Worm (Caenorhabditis elegans) whole organism, young adult: Measurements from ENCODE around the gene max-2.

ENCODE experiments used
- B0035.1 ChIP-seq: sonication (generic microtip); optimal IDR thresholded peaks from 2 replicates; lab custom pipeline; 2016; ENCODE audit warnings: missing genetic modification characterization, mild to moderate bottlenecking, missing compliant biosample characterization, missing genotype, missing genetic modification reagents
- B0261.1 ChIP-seq: sonication (generic microtip); optimal IDR thresholded peaks from 2 replicates; lab custom pipeline; 2016; ENCODE audit warnings: mild to moderate bottlenecking, missing genetic modification characterization, moderate library complexity, missing compliant biosample characterization
- F49E8.2 ChIP-seq: sonication (generic microtip); optimal IDR thresholded peaks from 3 replicates; lab custom pipeline; 2017; ENCODE audit warnings: missing genetic modification characterization, mild to moderate bottlenecking, missing compliant biosample characterization, antibody characterized with exemption, moderate library complexity; ENCODE audit not compliant: insufficient read depth
- F55B11.4 ChIP-seq: sonication (generic microtip); optimal IDR thresholded peaks from 2 replicates; lab custom pipeline; 2016; ENCODE audit warnings: missing compliant biosample characterization, missing genetic modification characterization, borderline replicate concordance; ENCODE audit not compliant: insufficient read depth
- F57C9.4 ChIP-seq: sonication (generic microtip); optimal IDR thresholded peaks from 2 replicates; lab custom pipeline; 2017; ENCODE audit warnings: mild to moderate bottlenecking, missing genetic modification characterization, missing compliant biosample characterization
- K11D2.4 ChIP-seq: fragments of 200-800 bp; sonication (Bioruptor generic); IDR thresholded peaks from 2 replicates; pipeline ENCODE4 v1.3.6; 2022; ENCODE audit warnings: missing genetic modification reagents, missing genetic modification characterization, missing compliant biosample characterization
- K12H6.12 ChIP-seq: fragments of 200-800 bp; sonication (Bioruptor generic); optimal IDR thresholded peaks from 2 replicates; lab custom pipeline; 2018; ENCODE audit warnings: mild to moderate bottlenecking, missing genetic modification characterization, missing compliant biosample characterization
- Y53F4B.3 ChIP-seq: fragments of 200-800 bp; sonication (Bioruptor generic); IDR thresholded peaks from 2 replicates; pipeline ENCODE4 v1.3.6; 2022; ENCODE audit warnings: missing genetic modification reagents, missing genetic modification characterization, missing compliant biosample characterization
- Y53G8AR.9 ChIP-seq: fragments of 200-800 bp; sonication (Bioruptor generic); conservative IDR thresholded peaks from 2 replicates; pipeline ENCODE4 v1.3.6; 2022; ENCODE audit warnings: missing genetic modification reagents, missing genetic modification characterization, missing compliant biosample characterization
- Y56A3A.18 ChIP-seq: fragments of 200-800 bp; sonication (Bioruptor generic); IDR thresholded peaks from 2 replicates; pipeline ENCODE4 v1.3.6; 2022; ENCODE audit warnings: missing genetic modification reagents, missing genetic modification characterization, missing compliant biosample characterization
- Y95B8A.8 ChIP-seq: fragments of 200-800 bp; sonication (Bioruptor generic); IDR thresholded peaks from 2 replicates; pipeline ENCODE4 v1.3.6; 2022; ENCODE audit warnings: missing genetic modification reagents, missing genetic modification characterization, missing compliant biosample characterization
- aptf-3 ChIP-seq: fragments of 200-800 bp; sonication (Bioruptor generic); IDR thresholded peaks from 2 replicates; pipeline ENCODE4 v1.3.6; 2022; ENCODE audit warnings: missing genetic modification characterization, missing compliant biosample characterization
- attf-5 ChIP-seq: fragments of 200-800 bp; sonication (Bioruptor generic); optimal IDR thresholded peaks from 2 replicates; lab custom pipeline; 2018; ENCODE audit warnings: mild to moderate bottlenecking, missing genetic modification characterization, missing compliant biosample characterization
- cebp-2 ChIP-seq: fragments of 200-800 bp; sonication (Bioruptor generic); IDR thresholded peaks from 2 replicates; pipeline ENCODE4 v1.3.6; 2022; ENCODE audit warnings: missing genetic modification characterization, missing compliant biosample characterization
- ceh-27 ChIP-seq: fragments of 200-800 bp; sonication (Bioruptor generic); optimal IDR thresholded peaks from 2 replicates; lab custom pipeline; 2018; ENCODE audit warnings: mild to moderate bottlenecking, missing genetic modification characterization, moderate library complexity, missing compliant biosample characterization
- ceh-40 ChIP-seq: fragments of 200-800 bp; sonication (Bioruptor generic); IDR thresholded peaks from 2 replicates; pipeline ENCODE4 v1.3.6; 2022; ENCODE audit warnings: missing genetic modification characterization, missing compliant biosample characterization
- die-1 ChIP-seq: sonication (generic microtip); optimal IDR thresholded peaks from 2 replicates; lab custom pipeline; 2016; ENCODE audit warnings: missing genotype, mild to moderate bottlenecking, missing genetic modification characterization, missing compliant biosample characterization
- dox-1 ChIP-seq: fragments of 200-800 bp; sonication (Bioruptor generic); IDR thresholded peaks from 2 replicates; pipeline ENCODE4 v1.3.6; 2022; ENCODE audit warnings: missing genetic modification reagents, missing genetic modification characterization, missing compliant biosample characterization
- dpff-1 ChIP-seq: sonication (generic microtip); optimal IDR thresholded peaks from 2 replicates; lab custom pipeline; 2017; ENCODE audit warnings: mild to moderate bottlenecking, missing genetic modification characterization, missing compliant biosample characterization
- dpl-1 ChIP-seq: fragments of 150-350 bp; optimal IDR thresholded peaks from 2 replicates; lab custom pipeline; 2014; ENCODE audit warnings: missing biosample characterization, missing genetic modification reagents, missing genetic modification characterization
- egl-44 ChIP-seq: fragments of 200-800 bp; sonication (Bioruptor generic); IDR thresholded peaks from 2 replicates; pipeline ENCODE4 v1.3.6; 2022; ENCODE audit warnings: missing genetic modification reagents, missing genetic modification characterization, missing compliant biosample characterization
- ets-4 ChIP-seq: fragments of 200-800 bp; sonication (Bioruptor generic); optimal IDR thresholded peaks from 2 replicates; lab custom pipeline; 2018; ENCODE audit warnings: mild to moderate bottlenecking, missing genetic modification characterization, missing compliant biosample characterization
- him-1 ChIP-seq: sonication (generic microtip); optimal IDR thresholded peaks from 2 replicates; lab custom pipeline; 2016; ENCODE audit warnings: missing genotype, missing genetic modification reagents, missing genetic modification characterization, missing compliant biosample characterization
- hlh-26 ChIP-seq: fragments of 200-800 bp; sonication (Bioruptor generic); conservative IDR thresholded peaks from 2 replicates; pipeline ENCODE4 v1.3.6; 2022; ENCODE audit warnings: missing genetic modification reagents, missing genetic modification characterization, missing compliant biosample characterization
- hmg-1.2 ChIP-seq: fragments of 200-800 bp; sonication (Bioruptor generic); IDR thresholded peaks from 2 replicates; pipeline ENCODE4 v1.3.6; 2022; ENCODE audit warnings: missing genetic modification reagents, missing genetic modification characterization, missing compliant biosample characterization
- hmg-20 ChIP-seq: fragments of 200-800 bp; sonication (Bioruptor generic); IDR thresholded peaks from 2 replicates; pipeline ENCODE4 v1.3.6; 2022; ENCODE audit warnings: missing genetic modification reagents, missing genetic modification characterization, missing compliant biosample characterization
- hrde-1 ChIP-seq: sonication (generic microtip); optimal IDR thresholded peaks from 2 replicates; lab custom pipeline; 2016; ENCODE audit warnings: missing genetic modification characterization, mild to moderate bottlenecking, missing compliant biosample characterization, moderate library complexity, missing genotype, missing genetic modification reagents, borderline replicate concordance
- lag-1 ChIP-seq: fragments of 200-800 bp; sonication (Bioruptor generic); IDR thresholded peaks from 2 replicates; pipeline ENCODE4 v1.3.6; 2022; ENCODE audit warnings: missing genetic modification reagents, missing genetic modification characterization, missing compliant biosample characterization
- let-526 ChIP-seq: fragments of 200-800 bp; sonication (Bioruptor generic); IDR thresholded peaks from 2 replicates; pipeline ENCODE4 v1.3.6; 2022; ENCODE audit warnings: missing genetic modification reagents, missing genetic modification characterization, missing compliant biosample characterization
- lin-40 ChIP-seq: sonication (generic microtip); optimal IDR thresholded peaks from 2 replicates; lab custom pipeline; 2016; ENCODE audit warnings: missing genetic modification characterization, mild to moderate bottlenecking, missing compliant biosample characterization, missing genotype, missing genetic modification reagents
- lsl-1 ChIP-seq: fragments of 200-800 bp; sonication (Bioruptor generic); optimal IDR thresholded peaks from 2 replicates; lab custom pipeline; 2018; ENCODE audit warnings: mild to moderate bottlenecking, missing genetic modification characterization, moderate library complexity, missing compliant biosample characterization
- madf-3 ChIP-seq: fragments of 200-800 bp; sonication (Bioruptor generic); IDR thresholded peaks from 2 replicates; pipeline ENCODE4 v1.3.6; 2022; ENCODE audit warnings: missing genetic modification reagents, missing genetic modification characterization, missing compliant biosample characterization
- madf-6 ChIP-seq: fragments of 200-800 bp; sonication (Bioruptor generic); IDR thresholded peaks from 2 replicates; pipeline ENCODE4 v1.3.6; 2022; ENCODE audit warnings: missing genetic modification reagents, missing genetic modification characterization, missing compliant biosample characterization
- mcd-1 ChIP-seq: fragments of 200-800 bp; sonication (Bioruptor generic); IDR thresholded peaks from 2 replicates; pipeline ENCODE4 v1.3.6; 2022; ENCODE audit warnings: missing genetic modification reagents, missing genetic modification characterization, missing compliant biosample characterization
- nhr-80 ChIP-seq: sonication (generic microtip); optimal IDR thresholded peaks from 2 replicates; lab custom pipeline; 2016; ENCODE audit warnings: missing genetic modification characterization, missing compliant biosample characterization
- rcor-1 ChIP-seq: fragments of 200-800 bp; sonication (Bioruptor generic); IDR thresholded peaks from 2 replicates; pipeline ENCODE4 v1.3.6; 2022; ENCODE audit warnings: missing genetic modification reagents, missing genetic modification characterization, missing compliant biosample characterization
- repo-1 ChIP-seq: sonication (generic microtip); optimal IDR thresholded peaks from 2 replicates; lab custom pipeline; 2017; ENCODE audit warnings: mild to moderate bottlenecking, missing genetic modification characterization, missing compliant biosample characterization
- sdz-38 ChIP-seq: sonication (generic microtip); optimal IDR thresholded peaks from 2 replicates; lab custom pipeline; 2016; ENCODE audit warnings: missing genotype, missing genetic modification characterization, missing compliant biosample characterization
- sptf-2 ChIP-seq: fragments of 200-800 bp; sonication (Bioruptor generic); optimal IDR thresholded peaks from 2 replicates; lab custom pipeline; 2018; ENCODE audit warnings: mild to moderate bottlenecking, missing genetic modification characterization, missing compliant biosample characterization
- tlf-1 ChIP-seq: fragments of 200-800 bp; sonication (Bioruptor generic); optimal IDR thresholded peaks from 2 replicates; lab custom pipeline; 2018; ENCODE audit warnings: mild to moderate bottlenecking, missing genetic modification characterization, missing compliant biosample characterization
- unc-62 ChIP-seq: fragments of 150-350 bp; optimal IDR thresholded peaks from 2 replicates; lab custom pipeline; 2014; ENCODE audit warnings: missing biosample characterization, missing genetic modification reagents, missing genetic modification characterization
- zim-3 ChIP-seq: sonication (generic microtip); optimal IDR thresholded peaks from 2 replicates; lab custom pipeline; 2017; ENCODE audit warnings: mild to moderate bottlenecking, missing genetic modification characterization, moderate library complexity, missing compliant biosample characterization
- ztf-26 ChIP-seq: sonication (generic microtip); optimal IDR thresholded peaks from 2 replicates; lab custom pipeline; 2017; ENCODE audit warnings: missing genetic modification characterization, missing compliant biosample characterization
- ztf-6 ChIP-seq: fragments of 200-800 bp; sonication (Bioruptor generic); IDR thresholded peaks from 2 replicates; pipeline ENCODE4 v1.3.6; 2022; ENCODE audit warnings: missing genetic modification reagents, missing genetic modification characterization, missing compliant biosample characterization

Gene max-2

DNA sequence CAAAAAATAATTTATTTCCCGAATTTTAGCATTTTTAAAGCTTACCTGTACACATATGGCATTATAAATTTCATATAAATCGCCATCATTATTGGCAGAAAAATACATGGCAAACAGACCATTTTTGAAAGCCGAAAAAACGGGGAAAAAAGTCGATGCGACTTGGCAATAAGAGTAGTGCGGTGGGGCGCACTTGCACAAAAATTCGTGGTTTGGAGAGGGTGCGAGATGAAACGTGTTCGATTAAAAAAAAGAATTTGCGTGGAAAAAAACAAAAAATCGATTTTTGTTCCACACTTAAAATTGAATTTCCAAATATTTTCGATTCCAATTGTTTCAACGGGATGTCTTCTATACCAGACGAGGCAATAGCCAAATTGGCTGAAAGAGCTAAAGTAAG lies 11.1 kb upstream of the max-2 start, which contains the start of gene F18A11.3 (continued):
- TF ChIP-seq attf-5 (peak; percentile 40), die-1 (tag; lab: Kevin White, UChicago) (no peak), dox-1 (no peak), ztf-6 (GFP tag; lab: Robert Waterston, UW) (no peak), tlf-1 (GFP tag; lab: Kevin White, UChicago) (no peak), ceh-40 (GFP tag; lab: Robert Waterston, UW) (no peak), ets-4 (no peak), Y53F4B.3 (no peak), mcd-1 (GFP tag; lab: Robert Waterston, UW) (peak; percentile 80)

DNA sequence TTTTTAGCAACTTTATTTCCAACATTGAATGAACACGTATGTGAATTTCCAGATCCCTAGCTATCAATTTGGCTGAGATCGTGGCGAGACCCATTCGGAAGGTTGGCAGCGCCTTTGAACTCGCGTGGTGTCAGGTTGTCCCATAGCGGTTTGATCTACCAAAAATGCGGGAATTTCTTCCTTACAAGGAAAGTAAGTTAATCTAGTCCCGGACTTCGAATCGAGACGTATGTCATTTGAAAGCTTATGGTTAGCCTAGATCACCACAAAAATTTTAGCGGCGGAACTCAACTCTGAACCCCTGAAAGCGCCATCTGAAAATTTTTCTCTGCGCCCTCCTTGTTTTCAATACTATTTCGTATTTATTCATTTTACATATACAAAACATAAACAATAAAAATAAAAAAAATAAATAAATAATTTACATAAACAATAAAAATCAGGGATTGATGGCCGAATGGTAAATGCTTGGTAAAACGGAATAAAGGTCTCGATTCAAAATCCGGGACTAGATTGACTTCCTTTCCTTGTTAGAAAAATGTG lies 6.1 kb upstream of the max-2 start, which contains the start of gene F18A11.2:
F18A11.2 (plus strand) TSS at position 51 of the 543 bp plus-strand sequence.
- peak; percentile 60 for TF ChIP-seq hmg-1.2 (GFP tag; lab: Robert Waterston, UW)

DNA sequence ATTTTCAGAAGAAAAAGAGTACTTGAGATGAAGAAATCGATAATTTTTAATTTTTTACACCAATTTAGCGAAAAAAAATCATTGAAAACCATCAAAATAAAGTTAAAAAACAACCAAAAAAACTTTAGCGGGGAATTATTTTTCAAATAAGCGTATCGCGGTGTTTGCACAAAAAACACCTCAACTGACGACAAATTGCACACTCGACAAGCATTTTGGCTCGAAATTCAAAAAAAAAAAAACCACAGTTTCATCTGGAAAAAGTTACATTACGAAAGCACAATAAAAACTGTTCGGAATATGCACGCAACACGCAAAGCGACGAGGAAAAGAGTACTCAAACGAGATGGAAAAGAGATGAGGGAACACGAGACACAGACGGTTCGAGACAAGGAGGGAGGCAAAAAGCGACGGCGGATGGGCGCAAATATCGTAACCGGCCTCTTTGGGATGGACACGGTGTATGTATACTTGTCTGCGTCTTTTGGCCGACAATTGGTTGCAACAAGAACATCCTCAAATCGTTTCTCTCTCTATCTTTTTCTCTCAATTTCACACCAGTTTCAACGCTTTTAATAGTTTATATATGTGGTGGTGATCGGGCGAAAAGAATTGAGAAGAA lies 5.0 kb upstream of the max-2 start:
- TF ChIP-seq ztf-26 (tag; lab: Kevin White, UChicago) (no peak), zim-3 (no peak), Y95B8A.8 (GFP tag; lab: Robert Waterston, UW) (no peak), lag-1 (GFP tag; lab: Robert Waterston, UW) (no peak), cebp-2 (no peak), let-526 (GFP tag; lab: Robert Waterston, UW) (no peak), madf-3 (GFP tag; lab: Robert Waterston, UW) (no peak), K12H6.12 (tag; lab: Kevin White, UChicago) (no peak), madf-6 (GFP tag; lab: Robert Waterston, UW) (peak; percentile 9; the same call in 1 of the 2 replicates), rcor-1 (GFP tag; lab: Robert Waterston, UW) (no peak), ceh-27 (GFP tag; lab: Kevin White, UChicago) (no peak), ets-4 (no peak), lsl-1 (GFP tag; lab: Kevin White, UChicago) (peak; percentile 40), hlh-26 (GFP tag; lab: Robert Waterston, UW) (no peak), B0261.1 (tag; lab: Kevin White, UChicago) (no peak), Y53G8AR.9 (no peak), sdz-38 (tag; lab: Kevin White, UChicago) (no peak), die-1 (tag; lab: Kevin White, UChicago) (no peak), hmg-20 (GFP tag; lab: Robert Waterston, UW) (no peak), dox-1 (peak; percentile 24; the same call in 1 of the 2 replicates), lin-40 (peak; percentile 38), egl-44 (GFP tag; lab: Robert Waterston, UW) (no peak), repo-1 (tag; lab: Kevin White, UChicago) (no peak), unc-62 (GFP tag; lab: Kevin White, UChicago) (no peak), sptf-2 (GFP tag; lab: Kevin White, UChicago) (no peak), F57C9.4 (tag; lab: Kevin White, UChicago) (no peak), B0035.1 (tag; lab: Kevin White, UChicago) (no peak), Y56A3A.18 (GFP tag; lab: Robert Waterston, UW) (no peak), hrde-1 (tag; lab: Kevin White, UChicago) (no peak), nhr-80 (tag; lab: Kevin White, UChicago) (peak; percentile 71), mcd-1 (GFP tag; lab: Robert Waterston, UW) (peak; percentile 34), him-1 (tag; lab: Kevin White, UChicago) (no peak), aptf-3 (no peak), dpff-1 (tag; lab: Kevin White, UChicago) (no peak), F55B11.4 (tag; lab: Kevin White, UChicago) (no peak), dpl-1 (GFP tag; lab: Kevin White, UChicago) (peak; percentile 29), K11D2.4 (GFP tag; lab: Robert Waterston, UW) (no peak), F49E8.2 (no peak)
